Worm (Caenorhabditis elegans) whole organism, late embryonic: ENCODE data around the gene cfz-2.

Experiments
- C08G9.2 ChIP-seq: sonication (generic microtip); optimal IDR thresholded peaks from 2 replicates; lab custom pipeline; 2016; ENCODE audit warnings: mild to moderate bottlenecking, missing genetic modification characterization, moderate library complexity, missing compliant biosample characterization
- K09A11.1 ChIP-seq: sonication (generic microtip); optimal IDR thresholded peaks from 2 replicates; lab custom pipeline; 2017; ENCODE audit warnings: antibody characterized with exemption, mild to moderate bottlenecking, missing genetic modification characterization, missing compliant biosample characterization; ENCODE audit not compliant: insufficient read depth
- ama-1 ChIP-seq: fragments of 150-350 bp; optimal IDR thresholded peaks from 2 replicates; lab custom pipeline; 2014
- ceh-18 ChIP-seq: sonication (generic microtip); optimal IDR thresholded peaks from 2 replicates; lab custom pipeline; 2016; ENCODE audit warnings: missing genetic modification characterization, missing compliant biosample characterization
- ceh-19 ChIP-seq: fragments of 200-800 bp; sonication (Bioruptor generic); optimal IDR thresholded peaks from 2 replicates; lab custom pipeline; 2018; ENCODE audit warnings: mild to moderate bottlenecking, missing genetic modification characterization, missing compliant biosample characterization
- ceh-2 ChIP-seq: sonication (generic microtip); optimal IDR thresholded peaks from 2 replicates; lab custom pipeline; 2016; ENCODE audit warnings: missing genotype, missing genetic modification characterization, missing compliant biosample characterization
- ceh-24 ChIP-seq: sonication (generic microtip); optimal IDR thresholded peaks from 2 replicates; lab custom pipeline; 2016; ENCODE audit warnings: mild to moderate bottlenecking, missing genetic modification characterization, missing compliant biosample characterization
- ceh-30 ChIP-seq: fragments of 150-350 bp; optimal IDR thresholded peaks from 2 replicates; lab custom pipeline; 2014; ENCODE audit warnings: missing biosample characterization, missing genetic modification characterization
- ceh-6 ChIP-seq: fragments of 200-800 bp; sonication (Bioruptor generic); optimal IDR thresholded peaks from 2 replicates; lab custom pipeline; 2018; ENCODE audit warnings: mild to moderate bottlenecking, missing genetic modification characterization, missing compliant biosample characterization
- ceh-9 ChIP-seq: sonication (generic microtip); optimal IDR thresholded peaks from 2 replicates; lab custom pipeline; 2016; ENCODE audit warnings: mild to moderate bottlenecking, missing genetic modification characterization, inconsistent platforms, missing compliant biosample characterization
- che-1 ChIP-seq: sonication (generic microtip); optimal IDR thresholded peaks from 2 replicates; lab custom pipeline; 2016; ENCODE audit warnings: mild to moderate bottlenecking, missing genetic modification characterization, missing compliant biosample characterization
- dve-1 ChIP-seq: sonication (generic microtip); optimal IDR thresholded peaks from 2 replicates; lab custom pipeline; 2017; ENCODE audit warnings: antibody characterized with exemption, mild to moderate bottlenecking, missing genetic modification characterization, missing compliant biosample characterization
- elt-2 ChIP-seq: sonication (generic microtip); optimal IDR thresholded peaks from 2 replicates; lab custom pipeline; 2016; ENCODE audit warnings: missing genetic modification reagents, missing genetic modification characterization, missing compliant biosample characterization
- ets-4 ChIP-seq: sonication (generic microtip); optimal IDR thresholded peaks from 2 replicates; lab custom pipeline; 2016; ENCODE audit warnings: missing genetic modification characterization, missing compliant biosample characterization
- eyg-1 ChIP-seq: sonication (generic microtip); optimal IDR thresholded peaks from 2 replicates; lab custom pipeline; 2016; ENCODE audit warnings: missing genotype, missing genetic modification characterization, missing compliant biosample characterization
- gmeb-2 ChIP-seq: sonication (generic microtip); optimal IDR thresholded peaks from 2 replicates; lab custom pipeline; 2016; ENCODE audit warnings: missing genetic modification characterization, inconsistent platforms, missing compliant biosample characterization
- hlh-13 ChIP-seq: fragments of 200-800 bp; sonication (Bioruptor generic); optimal IDR thresholded peaks from 2 replicates; lab custom pipeline; 2018; ENCODE audit warnings: mild to moderate bottlenecking, missing genetic modification characterization, missing compliant biosample characterization
- hlh-15 ChIP-seq: sonication (generic microtip); optimal IDR thresholded peaks from 2 replicates; lab custom pipeline; 2016; ENCODE audit warnings: missing genetic modification characterization, missing compliant biosample characterization
- hlh-30 ChIP-seq: sonication (generic microtip); optimal IDR thresholded peaks from 2 replicates; lab custom pipeline; 2017; ENCODE audit warnings: antibody characterized with exemption, missing genetic modification characterization, missing compliant biosample characterization; ENCODE audit not compliant: insufficient read depth
- hlh-8 ChIP-seq: sonication (generic microtip); optimal IDR thresholded peaks from 2 replicates; lab custom pipeline; 2016; ENCODE audit warnings: missing genotype, missing genetic modification characterization, missing compliant biosample characterization
- mec-3 ChIP-seq: sonication (generic microtip); optimal IDR thresholded peaks from 2 replicates; lab custom pipeline; 2016; ENCODE audit warnings: borderline replicate concordance, missing genetic modification characterization, missing compliant biosample characterization
- nfya-1 ChIP-seq: sonication (generic microtip); optimal IDR thresholded peaks from 2 replicates; lab custom pipeline; 2017; ENCODE audit warnings: missing genetic modification characterization, mild to moderate bottlenecking, missing compliant biosample characterization, antibody characterized with exemption, moderate library complexity
- nhr-11 ChIP-seq: fragments of 150-350 bp; optimal IDR thresholded peaks from 2 replicates; lab custom pipeline; 2014; ENCODE audit warnings: missing biosample characterization, missing genetic modification characterization
- nhr-232 ChIP-seq: sonication (generic microtip); optimal IDR thresholded peaks from 2 replicates; lab custom pipeline; 2016; ENCODE audit warnings: missing genetic modification characterization, missing compliant biosample characterization
- npax-4 ChIP-seq: sonication (generic microtip); optimal IDR thresholded peaks from 2 replicates; lab custom pipeline; 2016; ENCODE audit warnings: missing genetic modification characterization, missing compliant biosample characterization
- odd-2 ChIP-seq: sonication (generic microtip); optimal IDR thresholded peaks from 2 replicates; lab custom pipeline; 2017; ENCODE audit warnings: antibody characterized with exemption, mild to moderate bottlenecking, missing genetic modification characterization, missing compliant biosample characterization
- pat-9 ChIP-seq: fragments of 200-800 bp; sonication (Bioruptor generic); optimal IDR thresholded peaks from 2 replicates; lab custom pipeline; 2018; ENCODE audit warnings: mild to moderate bottlenecking, missing genetic modification characterization, moderate library complexity, missing compliant biosample characterization
- pha-4 ChIP-seq: fragments of 150-350 bp; optimal IDR thresholded peaks from 2 replicates; lab custom pipeline; 2018; ENCODE audit warnings: missing biosample characterization, missing genetic modification reagents, missing genetic modification characterization
- pqm-1 ChIP-seq: sonication (generic microtip); optimal IDR thresholded peaks from 2 replicates; lab custom pipeline; 2016; ENCODE audit warnings: missing genetic modification characterization, missing compliant biosample characterization
- pros-1 ChIP-seq: fragments of 150-350 bp; optimal IDR thresholded peaks from 2 replicates; lab custom pipeline; 2014; ENCODE audit warnings: missing biosample characterization, missing genetic modification reagents, missing genetic modification characterization
- ref-2 ChIP-seq: sonication (generic microtip); optimal IDR thresholded peaks from 2 replicates; lab custom pipeline; 2016; ENCODE audit warnings: missing genetic modification characterization, missing compliant biosample characterization
- sdc-2 ChIP-seq: sonication (generic microtip); optimal IDR thresholded peaks from 2 replicates; lab custom pipeline; 2016; ENCODE audit warnings: missing genotype, missing genetic modification characterization, missing compliant biosample characterization
- sox-2 ChIP-seq: fragments of 200-800 bp; sonication (Bioruptor generic); IDR thresholded peaks from 2 replicates; pipeline ENCODE4 v1.3.6; 2022; ENCODE audit warnings: missing genetic modification reagents, missing genetic modification characterization, missing compliant biosample characterization
- tbx-7 ChIP-seq: sonication (generic microtip); optimal IDR thresholded peaks from 2 replicates; lab custom pipeline; 2016; ENCODE audit warnings: missing genotype, missing genetic modification characterization, missing compliant biosample characterization
- unc-42 ChIP-seq: sonication (generic microtip); optimal IDR thresholded peaks from 2 replicates; lab custom pipeline; 2016; ENCODE audit warnings: missing genotype, missing genetic modification characterization, missing compliant biosample characterization
- unc-55 ChIP-seq: sonication (generic microtip); optimal IDR thresholded peaks from 2 replicates; lab custom pipeline; 2017; ENCODE audit warnings: missing biosample characterization, missing genetic modification reagents, missing genetic modification characterization
- zip-5 ChIP-seq: sonication (generic microtip); optimal IDR thresholded peaks from 2 replicates; lab custom pipeline; 2016; ENCODE audit warnings: missing genetic modification characterization, missing compliant biosample characterization
- ztf-16 ChIP-seq: sonication (generic microtip); optimal IDR thresholded peaks from 2 replicates; lab custom pipeline; 2017; ENCODE audit warnings: missing genetic modification characterization, missing compliant biosample characterization

The cfz-2 gene

ce11 chrV:3426076-3426475 is 18.6 kb downstream of the cfz-2 start, which contains the start of gene srab-22:
Gene srab-22, plus strand, starts transcription at chrV:3426376.
- TF ChIP-seq unc-42: no peak

ce11 chrV:3424341-3424740 is 20.3 kb downstream of the cfz-2 start, which contains the start of gene srab-21:
Gene srab-21, minus strand, starts transcription at chrV:3424441.
- no peak for TF ChIP-seq ref-2 (tag; lab: Kevin White, UChicago)
- no peak for TF ChIP-seq pqm-1 (tag; lab: Kevin White, UChicago)
- no peak for TF ChIP-seq ceh-9 (tag; lab: Kevin White, UChicago)
- TF ChIP-seq hlh-30: no peak
- TF ChIP-seq nhr-11 (tag; lab: Kevin White, UChicago): no peak
- TF ChIP-seq npax-4 (tag; lab: Kevin White, UChicago): no peak
- TF ChIP-seq tbx-7 (tag; lab: Kevin White, UChicago): no peak
- no peak for TF ChIP-seq unc-55
- no peak for TF ChIP-seq K09A11.1 (tag; lab: Kevin White, UChicago)
- no peak for TF ChIP-seq zip-5
- no peak for TF ChIP-seq pat-9 (tag; lab: Kevin White, UChicago)
- TF ChIP-seq hlh-15 (tag; lab: Kevin White, UChicago): no peak

- TF ChIP-seq pha-4 (no peak), hlh-13 (GFP tag; lab: Kevin White, UChicago) (no peak), npax-4 (tag; lab: Kevin White, UChicago) (no peak), unc-42 (no peak), pros-1 (tag; lab: Kevin White, UChicago) (no peak), ceh-9 (tag; lab: Kevin White, UChicago) (no peak)
Measured at ce11 chrV:3417928-3418327, 26.7 kb downstream of the cfz-2 start, which contains the start of gene T20D4.3. Gene T20D4.3, plus strand, starts transcription at chrV:3418228.

ce11 chrV:3413010-3413409 is 31.7 kb downstream of the cfz-2 start, which contains the start of gene txt-11:
Gene txt-11, plus strand, starts transcription at chrV:3413310.
- TF ChIP-seq pha-4 (no peak), ztf-16 (tag; lab: Kevin White, UChicago) (no peak), eyg-1 (tag; lab: Kevin White, UChicago) (no peak), nhr-232 (tag; lab: Kevin White, UChicago) (no peak), mec-3 (tag; lab: Kevin White, UChicago) (no peak), ets-4 (tag; lab: Kevin White, UChicago) (no peak), sox-2 (GFP tag; lab: Robert Waterston, UW) (no peak), unc-55 (no peak), odd-2 (no peak), npax-4 (tag; lab: Kevin White, UChicago) (no peak), ama-1 (lab: Kevin White, UChicago) (no peak), ceh-18 (no peak), ceh-6 (GFP tag; lab: Kevin White, UChicago) (no peak), gmeb-2 (tag; lab: Kevin White, UChicago) (no peak), elt-2 (tag; lab: Kevin White, UChicago) (no peak), ceh-19 (no peak), dve-1 (tag; lab: Kevin White, UChicago) (no peak), pat-9 (tag; lab: Kevin White, UChicago) (no peak), unc-42 (no peak), hlh-8 (tag; lab: Kevin White, UChicago) (no peak)

- no peak for TF ChIP-seq che-1 (tag; lab: Kevin White, UChicago)
- no peak for TF ChIP-seq hlh-8 (tag; lab: Kevin White, UChicago)
- no peak for TF ChIP-seq ceh-9 (tag; lab: Kevin White, UChicago)
- TF ChIP-seq ceh-18: no peak
- no peak for TF ChIP-seq hlh-15 (tag; lab: Kevin White, UChicago)
- no peak for TF ChIP-seq sdc-2 (tag; lab: Kevin White, UChicago)
- no peak for TF ChIP-seq ets-4 (tag; lab: Kevin White, UChicago)
- no peak for TF ChIP-seq ztf-16 (tag; lab: Kevin White, UChicago)
- no peak for TF ChIP-seq ceh-24 (tag; lab: Kevin White, UChicago)
- TF ChIP-seq C08G9.2: no peak
- TF ChIP-seq nfya-1 (tag; lab: Kevin White, UChicago): no peak
- no peak for TF ChIP-seq ceh-2 (tag; lab: Kevin White, UChicago)
- TF ChIP-seq ceh-30 (tag; lab: Kevin White, UChicago): no peak
Measured at ce11 chrV:3410098-3410570, 34.5 kb downstream of the cfz-2 start, which contains the start of gene arrd-22. Gene arrd-22, plus strand, starts transcription at chrV:3410520.
